Worm (Caenorhabditis elegans) whole organism, L3 larva: ENCODE data around the gene C13F10.1.

Source experiments
- R02D3.7 ChIP-seq: fragments of 150-350 bp; optimal IDR thresholded peaks from 2 replicates; lab custom pipeline; 2014; ENCODE audit warnings: missing biosample characterization, missing genetic modification characterization
- ZK546.5 ChIP-seq: sonication (generic microtip); optimal IDR thresholded peaks from 2 replicates; lab custom pipeline; 2017; ENCODE audit warnings: missing biosample characterization, missing genetic modification characterization
- aly-2 ChIP-seq: fragments of 150-350 bp; optimal IDR thresholded peaks from 2 replicates; lab custom pipeline; 2014; ENCODE audit warnings: missing biosample characterization, missing genetic modification characterization
- ceh-16 ChIP-seq: sonication (generic microtip); optimal IDR thresholded peaks from 2 replicates; lab custom pipeline; 2017; ENCODE audit warnings: missing biosample characterization, missing genetic modification characterization
- ceh-28 ChIP-seq: fragments of 150-350 bp; optimal IDR thresholded peaks from 2 replicates; lab custom pipeline; 2014; ENCODE audit warnings: missing biosample characterization, missing genetic modification reagents, missing genetic modification characterization
- ceh-9 ChIP-seq: sonication (generic microtip); optimal IDR thresholded peaks from 2 replicates; lab custom pipeline; 2018; ENCODE audit warnings: missing biosample characterization, missing genetic modification characterization
- egl-27 ChIP-seq: sonication (generic microtip); optimal IDR thresholded peaks from 4 replicates; lab custom pipeline; 2017; ENCODE audit warnings: missing biosample characterization, missing genetic modification reagents, missing genetic modification characterization
- elt-2 ChIP-seq: sonication (generic microtip); optimal IDR thresholded peaks from 2 replicates; lab custom pipeline; 2016; ENCODE audit warnings: missing genetic modification reagents, mild to moderate bottlenecking, missing genetic modification characterization, missing compliant biosample characterization
- elt-3 ChIP-seq, 3 experiments: fragments of 150-350 bp in 1 of 3; sonication (generic microtip) in 2 of 3; optimal IDR thresholded peaks; 2 replicates in 2 of 3; 4 replicates in 1 of 3; lab custom pipeline; 2014 to 2017; ENCODE audit warnings: missing biosample characterization in 3 of 3, missing genetic modification characterization in 3 of 3
- eor-1 ChIP-seq, 2 experiments: fragments of 150-350 bp; optimal IDR thresholded peaks; 2 replicates each; lab custom pipeline; 2014 to 2018; ENCODE audit warnings: missing biosample characterization in 2 of 2, missing genetic modification characterization in 2 of 2
- fkh-10 ChIP-seq: sonication (generic microtip); optimal IDR thresholded peaks from 2 replicates; lab custom pipeline; 2017; ENCODE audit warnings: missing biosample characterization, missing genetic modification reagents, missing genetic modification characterization
- fkh-2 ChIP-seq: fragments of 150-350 bp; optimal IDR thresholded peaks from 2 replicates; lab custom pipeline; 2014; ENCODE audit warnings: missing biosample characterization, missing genetic modification reagents, missing genetic modification characterization
- fos-1 ChIP-seq: fragments of 150-350 bp; optimal IDR thresholded peaks from 2 replicates; lab custom pipeline; 2014; ENCODE audit warnings: missing biosample characterization, missing genetic modification characterization
- hmg-11 ChIP-seq: sonication (generic microtip); optimal IDR thresholded peaks from 2 replicates; lab custom pipeline; 2016; ENCODE audit warnings: missing genetic modification characterization, missing compliant biosample characterization
- jun-1 ChIP-seq: fragments of 150-350 bp; optimal IDR thresholded peaks from 2 replicates; lab custom pipeline; 2014; ENCODE audit warnings: missing biosample characterization, missing genetic modification reagents, missing genetic modification characterization
- lin-15B ChIP-seq: fragments of 150-350 bp; optimal IDR thresholded peaks from 2 replicates; lab custom pipeline; 2014; ENCODE audit warnings: missing biosample characterization, missing genetic modification characterization
- lin-39 ChIP-seq: fragments of 150-350 bp; optimal IDR thresholded peaks from 2 replicates; lab custom pipeline; 2018; ENCODE audit warnings: missing biosample characterization, missing genetic modification reagents, missing genetic modification characterization
- lsy-12 ChIP-seq: sonication (generic microtip); optimal IDR thresholded peaks from 2 replicates; lab custom pipeline; 2016; ENCODE audit warnings: mild to moderate bottlenecking, missing genetic modification characterization, missing compliant biosample characterization
- mdl-1 ChIP-seq: fragments of 150-350 bp; optimal IDR thresholded peaks from 2 replicates; lab custom pipeline; 2014; ENCODE audit warnings: missing biosample characterization, missing genetic modification characterization
- mml-1 ChIP-seq: fragments of 150-350 bp; sonication (generic microtip); optimal IDR thresholded peaks from 3 replicates; lab custom pipeline; 2014; ENCODE audit warnings: missing biosample characterization, missing genetic modification characterization
- nfya-1 ChIP-seq: sonication (generic microtip); optimal IDR thresholded peaks from 2 replicates; lab custom pipeline; 2017; ENCODE audit warnings: missing genetic modification characterization, mild to moderate bottlenecking, missing compliant biosample characterization, antibody characterized with exemption, moderate library complexity; ENCODE audit not compliant: insufficient read depth
- nhr-11 ChIP-seq: fragments of 150-350 bp; optimal IDR thresholded peaks from 2 replicates; lab custom pipeline; 2014; ENCODE audit warnings: missing biosample characterization, missing genetic modification characterization
- nhr-12 ChIP-seq: fragments of 150-350 bp; optimal IDR thresholded peaks from 2 replicates; lab custom pipeline; 2014; ENCODE audit warnings: missing biosample characterization, missing genetic modification characterization
- nhr-23 ChIP-seq: fragments of 150-350 bp; optimal IDR thresholded peaks from 2 replicates; lab custom pipeline; 2014; ENCODE audit warnings: missing biosample characterization, missing genetic modification reagents, missing genetic modification characterization
- nhr-237 ChIP-seq: fragments of 150-350 bp; optimal IDR thresholded peaks from 2 replicates; lab custom pipeline; 2014; ENCODE audit warnings: missing biosample characterization, missing genetic modification characterization
- nhr-25 ChIP-seq: sonication (generic microtip); optimal IDR thresholded peaks from 2 replicates; lab custom pipeline; 2017; ENCODE audit warnings: missing biosample characterization, missing genetic modification characterization
- nhr-28 ChIP-seq: fragments of 150-350 bp; optimal IDR thresholded peaks from 2 replicates; lab custom pipeline; 2014; ENCODE audit warnings: missing biosample characterization, missing genetic modification characterization
- nhr-43 ChIP-seq: sonication (generic microtip); optimal IDR thresholded peaks from 2 replicates; lab custom pipeline; 2016; ENCODE audit warnings: mild to moderate bottlenecking, missing genetic modification characterization, missing compliant biosample characterization; ENCODE audit not compliant: poor library complexity, severe bottlenecking
- nhr-67 ChIP-seq: fragments of 150-350 bp; optimal IDR thresholded peaks from 2 replicates; lab custom pipeline; 2014; ENCODE audit warnings: missing biosample characterization, missing genetic modification characterization
- nhr-76 ChIP-seq: fragments of 150-350 bp; sonication (generic microtip); optimal IDR thresholded peaks from 5 replicates; lab custom pipeline; 2014; ENCODE audit warnings: missing biosample characterization, missing genetic modification characterization
- nhr-77 ChIP-seq: fragments of 150-350 bp; optimal IDR thresholded peaks from 2 replicates; lab custom pipeline; 2014; ENCODE audit warnings: missing biosample characterization, missing genetic modification characterization
- pha-4 ChIP-seq: fragments of 150-350 bp; optimal IDR thresholded peaks from 2 replicates; lab custom pipeline; 2014; ENCODE audit warnings: missing biosample characterization, missing genetic modification reagents, missing genetic modification characterization
- pqm-1 ChIP-seq: fragments of 150-350 bp; optimal IDR thresholded peaks from 2 replicates; lab custom pipeline; 2017; ENCODE audit warnings: missing biosample characterization, missing genetic modification characterization, inconsistent platforms
- skn-1 ChIP-seq: fragments of 150-350 bp; optimal IDR thresholded peaks from 2 replicates; lab custom pipeline; 2014; ENCODE audit warnings: missing biosample characterization, missing genetic modification characterization
- snpc-4 ChIP-seq: fragments of 150-350 bp; optimal IDR thresholded peaks from 2 replicates; lab custom pipeline; 2014; ENCODE audit warnings: missing biosample characterization, missing genetic modification characterization
- tbx-2 ChIP-seq: sonication (generic microtip); optimal IDR thresholded peaks from 2 replicates; lab custom pipeline; 2016; ENCODE audit warnings: mild to moderate bottlenecking, missing genetic modification characterization, missing compliant biosample characterization
- unc-62 ChIP-seq: fragments of 150-350 bp; sonication (generic microtip); optimal IDR thresholded peaks from 4 replicates; lab custom pipeline; 2014; ENCODE audit warnings: missing biosample characterization, missing genetic modification reagents, missing genetic modification characterization
- zag-1 ChIP-seq: fragments of 150-350 bp; optimal IDR thresholded peaks from 2 replicates; lab custom pipeline; 2014; ENCODE audit warnings: missing biosample characterization, missing genetic modification characterization
- ztf-11 ChIP-seq: fragments of 150-350 bp; optimal IDR thresholded peaks from 2 replicates; lab custom pipeline; 2014; ENCODE audit warnings: missing biosample characterization, missing genetic modification characterization
- ztf-4 ChIP-seq: fragments of 150-350 bp; optimal IDR thresholded peaks from 2 replicates; lab custom pipeline; 2014; ENCODE audit warnings: missing biosample characterization, missing genetic modification characterization

The C13F10.1 gene

ce11 chrV:7218988-7219387, 4.9 kb upstream of the C13F10.1 start, which contains the start of gene C13F10.5:
C13F10.5 (minus strand) TSS chrV:7219088.
- TF ChIP-seq eor-1 (tag; optimal IDR thresholded peaks at IDR 0.05; lab: Kevin White, UChicago), result no peak
- no peak for TF ChIP-seq mdl-1
- TF ChIP-seq skn-1 (tag; lab: Kevin White, UChicago), result no peak
- TF ChIP-seq nhr-23 (tag; lab: Kevin White, UChicago), result no peak
- no peak for TF ChIP-seq pqm-1
- TF ChIP-seq ztf-4 (tag; lab: Kevin White, UChicago), result no peak
- TF ChIP-seq nhr-77, result no peak
- no peak for TF ChIP-seq mml-1 (tag; lab: Kevin White, UChicago)
- no peak for TF ChIP-seq nhr-12 (tag; lab: Kevin White, UChicago)
- no peak for TF ChIP-seq nfya-1
- TF ChIP-seq elt-3 (tag; optimal IDR thresholded peaks at IDR 0.05; lab: Kevin White, UChicago), result no peak
- no peak for TF ChIP-seq fkh-2 (tag; lab: Kevin White, UChicago)
- TF ChIP-seq fkh-10, result no peak
- no peak for TF ChIP-seq lin-39 (tag; lab: Kevin White, UChicago)
- no peak for TF ChIP-seq ceh-9 (tag; lab: Kevin White, UChicago)
- TF ChIP-seq ceh-28 (tag; lab: Kevin White, UChicago), result no peak
- TF ChIP-seq nhr-43 (tag; lab: Kevin White, UChicago), result no peak
- no peak for TF ChIP-seq pha-4 (tag; lab: Kevin White, UChicago)
- TF ChIP-seq, all 47 proteins: peak for 0

ce11 chrV:7220973-7221519, 2.8 kb upstream of the C13F10.1 start, which contains the start of the genes C13F10.8, C13F10.6 and kxd-1:
C13F10.8 (minus strand) TSS chrV:7221023.
C13F10.6 (minus strand) TSS chrV:7221039.
kxd-1 (plus strand) TSS chrV:7221469.
- peak; percentile 6 for TF ChIP-seq nfya-1
- no peak for TF ChIP-seq eor-1 (tag; optimal IDR thresholded peaks at IDR 0.05; lab: Kevin White, UChicago)
- peak; percentile 28 for TF ChIP-seq hmg-11 (tag; lab: Kevin White, UChicago)
- peak; percentile 3 for TF ChIP-seq nhr-23 (tag; lab: Kevin White, UChicago)
- no peak for TF ChIP-seq ZK546.5 (tag; lab: Kevin White, UChicago)
- peak; percentile 9 for TF ChIP-seq ceh-28 (tag; lab: Kevin White, UChicago)

ce11 chrV:7223152-7223551, 726 bp upstream of the C13F10.1 start, which contains the start of gene C13F10.7:
C13F10.7 (minus strand) TSS chrV:7223252.
- TF ChIP-seq nfya-1 (no peak), lin-15B (no peak), unc-62 (GFP tag; lab: Kevin White, UChicago) (no peak), ceh-28 (tag; lab: Kevin White, UChicago) (no peak), zag-1 (tag; lab: Kevin White, UChicago) (no peak), nhr-28 (tag; lab: Kevin White, UChicago) (no peak), lin-39 (tag; lab: Kevin White, UChicago) (no peak), elt-2 (tag; lab: Kevin White, UChicago) (no peak), lsy-12 (no peak), nhr-43 (tag; lab: Kevin White, UChicago) (no peak), fkh-10 (no peak), nhr-76 (tag; lab: Kevin White, UChicago) (no peak), pha-4 (tag; lab: Kevin White, UChicago) (no peak), nhr-12 (tag; lab: Kevin White, UChicago) (no peak), ceh-16 (tag; lab: Kevin White, UChicago) (no peak), hmg-11 (tag; lab: Kevin White, UChicago) (no peak), jun-1 (tag; lab: Kevin White, UChicago) (no peak), nhr-23 (tag; lab: Kevin White, UChicago) (no peak)

DNA sequence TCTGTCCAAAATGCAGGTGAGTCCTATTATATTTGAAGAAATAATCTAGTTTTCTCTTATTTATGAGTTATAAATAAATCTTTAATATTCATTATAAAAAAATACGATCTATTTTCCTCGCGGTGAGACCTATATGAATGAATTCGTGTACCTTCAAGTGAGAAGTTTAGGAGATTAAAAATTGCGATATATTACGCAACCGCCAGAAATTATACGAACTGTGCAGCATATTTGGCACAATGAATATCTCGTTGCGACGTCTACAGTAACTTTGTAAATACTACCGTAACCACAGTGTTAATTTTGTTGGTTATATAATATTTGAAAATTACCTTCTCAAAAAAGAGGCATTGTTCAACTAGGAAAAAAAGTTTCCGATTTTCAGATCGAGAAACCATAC, 475 bp downstream of the C13F10.1 start:
- TF ChIP-seq lsy-12 (no peak), nhr-28 (tag; lab: Kevin White, UChicago) (no peak), nhr-23 (tag; lab: Kevin White, UChicago) (no peak), pqm-1 (no peak), fkh-2 (tag; lab: Kevin White, UChicago) (no peak), lin-15B (no peak), nhr-12 (tag; lab: Kevin White, UChicago) (no peak), nhr-237 (no peak), fkh-10 (no peak), tbx-2 (tag; lab: Kevin White, UChicago) (no peak), elt-2 (tag; lab: Kevin White, UChicago) (no peak), lin-39 (tag; lab: Kevin White, UChicago) (no peak), nfya-1 (no peak)

- peak; percentile 12 for TF ChIP-seq ceh-28 (tag; lab: Kevin White, UChicago)
- no peak for TF ChIP-seq snpc-4 (tag; lab: Kevin White, UChicago)
- no peak for TF ChIP-seq aly-2 (tag; lab: Kevin White, UChicago)
- no peak for TF ChIP-seq hmg-11 (tag; lab: Kevin White, UChicago)
- no peak for TF ChIP-seq fkh-2 (tag; lab: Kevin White, UChicago)
- peak; percentile 74 for TF ChIP-seq nhr-25 (tag; lab: Kevin White, UChicago)
- no peak for TF ChIP-seq ceh-9 (tag; lab: Kevin White, UChicago)
- no peak for TF ChIP-seq ZK546.5 (tag; lab: Kevin White, UChicago)
- TF ChIP-seq eor-1 (tag; optimal IDR thresholded peaks at IDR 0.05; lab: Kevin White, UChicago), result no peak
- TF ChIP-seq egl-27, result no peak
- TF ChIP-seq fos-1, result no peak
- TF ChIP-seq nhr-237, result no peak
- TF ChIP-seq lin-39 (tag; lab: Kevin White, UChicago), result no peak
- no peak for TF ChIP-seq nhr-11 (tag; lab: Kevin White, UChicago)
- TF ChIP-seq R02D3.7 (tag; lab: Kevin White, UChicago), result no peak
- TF ChIP-seq elt-2 (tag; lab: Kevin White, UChicago), result no peak
- no peak for TF ChIP-seq nfya-1
- no peak for TF ChIP-seq nhr-67
- TF ChIP-seq nhr-77, result no peak
- no peak for TF ChIP-seq ztf-11 (tag; lab: Kevin White, UChicago)
- peak; percentile 65 for TF ChIP-seq nhr-23 (tag; lab: Kevin White, UChicago)
- TF ChIP-seq unc-62 (GFP tag; lab: Kevin White, UChicago), result no peak
- TF ChIP-seq tbx-2 (tag; lab: Kevin White, UChicago), result no peak
Observed at ce11 chrV:7224947-7225346, 1.1 kb downstream of the C13F10.1 start, which contains the start of gene fkb-3. fkb-3 (plus strand) TSS chrV:7225223.
